Worm (Caenorhabditis elegans) whole organism, young adult: ENCODE data around the gene F52G3.7.

Source experiments
- F39B2.1 ChIP-seq: fragments of 200-800 bp; sonication (Bioruptor generic); IDR thresholded peaks from 2 replicates; pipeline ENCODE4 v1.3.6; 2022; ENCODE audit warnings: missing genetic modification reagents, missing genetic modification characterization, missing compliant biosample characterization
- K11D2.4 ChIP-seq: fragments of 200-800 bp; sonication (Bioruptor generic); IDR thresholded peaks from 2 replicates; pipeline ENCODE4 v1.3.6; 2022; ENCODE audit warnings: missing genetic modification reagents, missing genetic modification characterization, missing compliant biosample characterization
- ama-1 ChIP-seq, 3 experiments: fragments of 150-350 bp in 1 of 3; sonication (generic microtip) in 2 of 3; optimal IDR thresholded peaks; 2 replicates each; lab custom pipeline; 2014 to 2018; ENCODE audit warnings: missing biosample characterization in 2 of 3, missing genetic modification characterization in 2 of 3, missing genetic modification reagents in 2 of 3
- athp-1 ChIP-seq: sonication (generic microtip); optimal IDR thresholded peaks from 2 replicates; lab custom pipeline; 2017; ENCODE audit warnings: mild to moderate bottlenecking, missing genetic modification characterization, missing compliant biosample characterization
- ceh-27 ChIP-seq: fragments of 200-800 bp; sonication (Bioruptor generic); optimal IDR thresholded peaks from 2 replicates; lab custom pipeline; 2018; ENCODE audit warnings: mild to moderate bottlenecking, missing genetic modification characterization, moderate library complexity, missing compliant biosample characterization
- lsy-27 ChIP-seq: sonication (generic microtip); optimal IDR thresholded peaks from 2 replicates; lab custom pipeline; 2017; ENCODE audit warnings: missing genetic modification characterization, mild to moderate bottlenecking, missing compliant biosample characterization, antibody characterized with exemption, missing genotype, borderline replicate concordance; ENCODE audit not compliant: insufficient read depth
- snpc-4 ChIP-seq, 5 experiments: fragments of 150-350 bp in 1 of 5; sonication (generic microtip) in 4 of 5; optimal IDR thresholded peaks; 2 replicates each; lab custom pipeline; 2014 to 2018; ENCODE audit warnings: missing genetic modification characterization in 5 of 5, missing biosample characterization in 3 of 5, antibody characterized with exemption in 2 of 5, mild to moderate bottlenecking in 2 of 5, missing compliant biosample characterization in 2 of 5, missing genotype in 2 of 5, moderate library complexity in 2 of 5, missing genetic modification reagents in 1 of 5
- somi-1 ChIP-seq: fragments of 200-800 bp; sonication (Bioruptor generic); optimal IDR thresholded peaks from 2 replicates; lab custom pipeline; 2018; ENCODE audit warnings: mild to moderate bottlenecking, missing genetic modification characterization, missing compliant biosample characterization
- tbx-9 ChIP-seq: sonication (generic microtip); optimal IDR thresholded peaks from 2 replicates; lab custom pipeline; 2016; ENCODE audit warnings: borderline replicate concordance, missing genetic modification characterization, inconsistent platforms, missing compliant biosample characterization
- unc-130 ChIP-seq: sonication (generic microtip); optimal IDR thresholded peaks from 2 replicates; lab custom pipeline; 2016; ENCODE audit warnings: missing genetic modification reagents, missing genetic modification characterization, missing compliant biosample characterization
- zim-3 ChIP-seq: sonication (generic microtip); optimal IDR thresholded peaks from 2 replicates; lab custom pipeline; 2017; ENCODE audit warnings: mild to moderate bottlenecking, missing genetic modification characterization, moderate library complexity, missing compliant biosample characterization
- ztf-18 ChIP-seq: sonication (generic microtip); optimal IDR thresholded peaks from 2 replicates; lab custom pipeline; 2016; ENCODE audit warnings: missing genotype, mild to moderate bottlenecking, missing genetic modification characterization, missing compliant biosample characterization
- ztf-22 ChIP-seq: fragments of 200-800 bp; sonication (Bioruptor generic); optimal IDR thresholded peaks from 2 replicates; lab custom pipeline; 2018; ENCODE audit warnings: mild to moderate bottlenecking, missing genetic modification characterization, moderate library complexity, missing compliant biosample characterization

ce11 chrX:16995886-16996283, 32.2 kb downstream of the F52G3.7 start:
- TF ChIP-seq F39B2.1 (GFP tag; lab: Robert Waterston, UW) = no peak
- no peak for TF ChIP-seq athp-1
- no peak for TF ChIP-seq unc-130 (GFP tag; lab: Kevin White, UChicago)
- TF ChIP-seq ama-1 (optimal IDR thresholded peaks at IDR 0.05; lab: Kevin White, UChicago) = no peak
- no peak for TF ChIP-seq ama-1 (GFP tag; optimal IDR thresholded peaks at IDR 0.05; lab: Kevin White, UChicago)
- no peak for TF ChIP-seq ztf-18 (tag; lab: Kevin White, UChicago)
- no peak for TF ChIP-seq snpc-4 (GFP tag; optimal IDR thresholded peaks at IDR 0.05; lab: Kevin White, UChicago)
- peak in 2 of 4 experiments; percentile 2 to 57 for TF ChIP-seq snpc-4 (tag; optimal IDR thresholded peaks at IDR 0.05; lab: Kevin White, UChicago)
- TF ChIP-seq zim-3 (tag; lab: Kevin White, UChicago) = no peak
- no peak for TF ChIP-seq K11D2.4 (GFP tag; lab: Robert Waterston, UW)
- no peak for TF ChIP-seq ceh-27 (GFP tag; lab: Kevin White, UChicago)
- TF ChIP-seq tbx-9 = no peak
- no peak for TF ChIP-seq lsy-27
- TF ChIP-seq ztf-22 = no peak
- no peak for TF ChIP-seq somi-1 (GFP tag; lab: Kevin White, UChicago)
